Worm (Caenorhabditis elegans): ENCODE results near the gene W04H10.2.

- TF ChIP-seq nhr-6 (tag; optimal IDR thresholded peaks at IDR 0.05) = no peak
- TF ChIP-seq nhr-48 (tag; optimal IDR thresholded peaks at IDR 0.05) = no peak
- TF ChIP-seq jun-1 (tag; optimal IDR thresholded peaks at IDR 0.05) = no peak
- no peak for TF ChIP-seq mep-1 (tag; optimal IDR thresholded peaks at IDR 0.05)
- TF ChIP-seq nhr-76 (tag; optimal IDR thresholded peaks at IDR 0.05) = no peak
- TF ChIP-seq lin-15B (tag; optimal IDR thresholded peaks at IDR 0.05) = no peak
- no peak for TF ChIP-seq lin-39 (tag; optimal IDR thresholded peaks at IDR 0.05)
- no peak for TF ChIP-seq nhr-10 (tag; optimal IDR thresholded peaks at IDR 0.05)
- TF ChIP-seq ztf-11 (tag; optimal IDR thresholded peaks at IDR 0.05) = no peak
- no peak for TF ChIP-seq nhr-237 (tag; optimal IDR thresholded peaks at IDR 0.05)
These were observed 28.6 kb downstream of the W04H10.2 start, which contains the start of gene T04B8.1 for ce11 chrII:633984-634383.
